Worm (Caenorhabditis elegans) whole organism, L3 larva: ENCODE data around the gene C03B1.7.

ENCODE experiments used
- R02D3.7 ChIP-seq: fragments of 150-350 bp; optimal IDR thresholded peaks from 2 replicates; lab custom pipeline; 2014; ENCODE audit warnings: missing biosample characterization, missing genetic modification characterization
- ZK546.5 ChIP-seq: sonication (generic microtip); optimal IDR thresholded peaks from 2 replicates; lab custom pipeline; 2017; ENCODE audit warnings: missing biosample characterization, missing genetic modification characterization
- aly-2 ChIP-seq: fragments of 150-350 bp; optimal IDR thresholded peaks from 2 replicates; lab custom pipeline; 2014; ENCODE audit warnings: missing biosample characterization, missing genetic modification characterization
- ama-1 ChIP-seq: fragments of 150-350 bp; optimal IDR thresholded peaks from 2 replicates; lab custom pipeline; 2018
- ceh-28 ChIP-seq: fragments of 150-350 bp; optimal IDR thresholded peaks from 2 replicates; lab custom pipeline; 2014; ENCODE audit warnings: missing biosample characterization, missing genetic modification reagents, missing genetic modification characterization
- ceh-82 ChIP-seq: fragments of 150-350 bp; optimal IDR thresholded peaks from 2 replicates; lab custom pipeline; 2014; ENCODE audit warnings: missing biosample characterization, missing genetic modification characterization
- ceh-9 ChIP-seq: sonication (generic microtip); optimal IDR thresholded peaks from 2 replicates; lab custom pipeline; 2018; ENCODE audit warnings: missing biosample characterization, missing genetic modification characterization
- daf-12 ChIP-seq: fragments of 150-350 bp; optimal IDR thresholded peaks from 2 replicates; lab custom pipeline; 2014; ENCODE audit warnings: missing biosample characterization, missing genetic modification reagents, missing genetic modification characterization
- egl-27 ChIP-seq: sonication (generic microtip); optimal IDR thresholded peaks from 4 replicates; lab custom pipeline; 2017; ENCODE audit warnings: missing biosample characterization, missing genetic modification reagents, missing genetic modification characterization
- egl-5 ChIP-seq: fragments of 150-350 bp; optimal IDR thresholded peaks from 2 replicates; lab custom pipeline; 2017; ENCODE audit warnings: missing biosample characterization, missing genetic modification reagents, missing genetic modification characterization, inconsistent platforms
- elt-1 ChIP-seq: fragments of 150-350 bp; optimal IDR thresholded peaks from 2 replicates; lab custom pipeline; 2014; ENCODE audit warnings: missing biosample characterization, missing genetic modification characterization
- elt-2 ChIP-seq: sonication (generic microtip); optimal IDR thresholded peaks from 2 replicates; lab custom pipeline; 2016; ENCODE audit warnings: missing genetic modification reagents, mild to moderate bottlenecking, missing genetic modification characterization, missing compliant biosample characterization
- elt-3 ChIP-seq, 3 experiments: fragments of 150-350 bp in 1 of 3; sonication (generic microtip) in 2 of 3; optimal IDR thresholded peaks; 2 replicates in 2 of 3; 4 replicates in 1 of 3; lab custom pipeline; 2014 to 2017; ENCODE audit warnings: missing biosample characterization in 3 of 3, missing genetic modification characterization in 3 of 3
- hmg-11 ChIP-seq: sonication (generic microtip); optimal IDR thresholded peaks from 2 replicates; lab custom pipeline; 2016; ENCODE audit warnings: missing genetic modification characterization, missing compliant biosample characterization
- lin-39 ChIP-seq: fragments of 150-350 bp; optimal IDR thresholded peaks from 2 replicates; lab custom pipeline; 2018; ENCODE audit warnings: missing biosample characterization, missing genetic modification reagents, missing genetic modification characterization
- lsy-12 ChIP-seq: sonication (generic microtip); optimal IDR thresholded peaks from 2 replicates; lab custom pipeline; 2016; ENCODE audit warnings: mild to moderate bottlenecking, missing genetic modification characterization, missing compliant biosample characterization
- mml-1 ChIP-seq: fragments of 150-350 bp; sonication (generic microtip); optimal IDR thresholded peaks from 3 replicates; lab custom pipeline; 2014; ENCODE audit warnings: missing biosample characterization, missing genetic modification characterization
- nfya-1 ChIP-seq: sonication (generic microtip); optimal IDR thresholded peaks from 2 replicates; lab custom pipeline; 2017; ENCODE audit warnings: missing genetic modification characterization, mild to moderate bottlenecking, missing compliant biosample characterization, antibody characterized with exemption, moderate library complexity; ENCODE audit not compliant: insufficient read depth
- nhr-11 ChIP-seq: fragments of 150-350 bp; optimal IDR thresholded peaks from 2 replicates; lab custom pipeline; 2014; ENCODE audit warnings: missing biosample characterization, missing genetic modification characterization
- nhr-23 ChIP-seq: fragments of 150-350 bp; optimal IDR thresholded peaks from 2 replicates; lab custom pipeline; 2014; ENCODE audit warnings: missing biosample characterization, missing genetic modification reagents, missing genetic modification characterization
- nhr-237 ChIP-seq: fragments of 150-350 bp; optimal IDR thresholded peaks from 2 replicates; lab custom pipeline; 2014; ENCODE audit warnings: missing biosample characterization, missing genetic modification characterization
- nhr-25 ChIP-seq: sonication (generic microtip); optimal IDR thresholded peaks from 2 replicates; lab custom pipeline; 2017; ENCODE audit warnings: missing biosample characterization, missing genetic modification characterization
- nhr-28 ChIP-seq: fragments of 150-350 bp; optimal IDR thresholded peaks from 2 replicates; lab custom pipeline; 2014; ENCODE audit warnings: missing biosample characterization, missing genetic modification characterization
- nhr-43 ChIP-seq: sonication (generic microtip); optimal IDR thresholded peaks from 2 replicates; lab custom pipeline; 2016; ENCODE audit warnings: mild to moderate bottlenecking, missing genetic modification characterization, missing compliant biosample characterization; ENCODE audit not compliant: poor library complexity, severe bottlenecking
- nhr-67 ChIP-seq: fragments of 150-350 bp; optimal IDR thresholded peaks from 2 replicates; lab custom pipeline; 2014; ENCODE audit warnings: missing biosample characterization, missing genetic modification characterization
- skn-1 ChIP-seq: fragments of 150-350 bp; optimal IDR thresholded peaks from 2 replicates; lab custom pipeline; 2014; ENCODE audit warnings: missing biosample characterization, missing genetic modification characterization
- snpc-4 ChIP-seq: fragments of 150-350 bp; optimal IDR thresholded peaks from 2 replicates; lab custom pipeline; 2014; ENCODE audit warnings: missing biosample characterization, missing genetic modification characterization
- tbx-2 ChIP-seq: sonication (generic microtip); optimal IDR thresholded peaks from 2 replicates; lab custom pipeline; 2016; ENCODE audit warnings: mild to moderate bottlenecking, missing genetic modification characterization, missing compliant biosample characterization
- unc-39 ChIP-seq: sonication (generic microtip); optimal IDR thresholded peaks from 4 replicates; lab custom pipeline; 2017; ENCODE audit warnings: missing biosample characterization, missing genetic modification characterization
- ztf-11 ChIP-seq: fragments of 150-350 bp; optimal IDR thresholded peaks from 2 replicates; lab custom pipeline; 2014; ENCODE audit warnings: missing biosample characterization, missing genetic modification characterization
- ztf-4 ChIP-seq: fragments of 150-350 bp; optimal IDR thresholded peaks from 2 replicates; lab custom pipeline; 2014; ENCODE audit warnings: missing biosample characterization, missing genetic modification characterization

C03B1.7 gene

ce11 chrX:6320887-6321286 lies 20.7 kb upstream of the C03B1.7 start:
- peak; percentile 67 for TF ChIP-seq nhr-43 (tag; lab: Kevin White, UChicago)
- TF ChIP-seq mml-1 (tag; lab: Kevin White, UChicago), result no peak
- TF ChIP-seq nfya-1 (tag; lab: Kevin White, UChicago), result peak; percentile 20
- TF ChIP-seq elt-3 (tag; optimal IDR thresholded peaks at IDR 0.05; lab: Kevin White, UChicago), result peak in 1 of 3 experiments; percentile 48
- no peak for TF ChIP-seq ZK546.5
- TF ChIP-seq egl-5 (tag; lab: Kevin White, UChicago), result no peak
- peak; percentile 54 for TF ChIP-seq ceh-28 (tag; lab: Kevin White, UChicago)
- TF ChIP-seq lsy-12 (tag; lab: Kevin White, UChicago), result no peak
- TF ChIP-seq aly-2 (tag; lab: Kevin White, UChicago), result no peak
- no peak for TF ChIP-seq egl-27 (tag; lab: Kevin White, UChicago)
- TF ChIP-seq nhr-23 (tag; lab: Kevin White, UChicago), result peak; percentile 50
- TF ChIP-seq snpc-4, result no peak
- TF ChIP-seq nhr-25 (tag; lab: Kevin White, UChicago), result peak; percentile 85
- TF ChIP-seq ztf-11 (tag; lab: Kevin White, UChicago), result no peak
- no peak for TF ChIP-seq nhr-237 (tag; lab: Kevin White, UChicago)
- TF ChIP-seq lin-39 (tag; lab: Kevin White, UChicago), result peak; percentile 12

DNA sequence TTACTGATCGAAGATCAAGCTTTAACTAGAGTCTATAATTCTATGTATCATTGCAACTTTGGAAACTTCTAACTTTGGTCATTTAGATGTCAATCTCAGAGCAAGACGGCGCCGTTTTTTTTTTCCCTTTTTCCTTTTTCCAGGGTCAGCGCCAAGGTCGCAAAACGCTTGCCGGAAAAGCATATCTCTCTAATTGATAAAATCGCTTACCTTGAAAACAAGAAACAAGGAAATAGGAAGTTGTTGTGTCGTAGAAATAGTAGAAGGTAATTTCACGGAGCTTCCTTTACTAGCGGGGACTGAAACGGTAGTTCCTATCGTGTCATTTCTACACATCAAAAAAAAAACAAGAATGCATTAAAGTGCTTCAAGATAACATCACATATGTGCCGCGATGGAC lies 20.2 kb upstream of the C03B1.7 start:
- TF ChIP-seq ztf-4, result no peak
- TF ChIP-seq elt-1, result peak; percentile 59

DNA sequence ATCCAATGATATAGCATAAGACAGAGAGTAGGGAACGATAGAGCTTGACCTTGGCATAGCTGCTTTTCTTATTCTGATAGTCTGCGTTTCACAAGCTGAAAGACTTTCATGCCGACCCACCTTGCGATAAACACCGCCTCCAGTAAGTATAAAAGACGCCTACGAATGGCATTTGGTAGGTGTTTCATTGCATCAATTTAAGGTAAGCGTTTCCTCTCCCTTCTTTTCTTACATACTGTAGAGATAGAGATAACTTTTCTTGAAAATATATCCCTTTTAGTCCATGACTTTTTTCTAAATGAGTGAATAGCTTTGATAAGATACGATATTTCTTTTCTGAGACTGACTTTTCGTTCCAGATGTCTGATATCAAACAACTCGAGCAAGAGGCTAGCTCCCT lies 18.5 kb upstream of the C03B1.7 start, which contains the start of gene col-167:
Gene col-167 (plus strand): TSS at position 360 of the 400 bp plus-strand sequence.
- TF ChIP-seq ceh-28 (tag; lab: Kevin White, UChicago), result no peak
- TF ChIP-seq lsy-12 (tag; lab: Kevin White, UChicago), result no peak
- no peak for TF ChIP-seq ZK546.5
- no peak for TF ChIP-seq nhr-28 (tag; lab: Kevin White, UChicago)
- TF ChIP-seq nfya-1 (tag; lab: Kevin White, UChicago), result peak; percentile 11
- peak; percentile 77 for TF ChIP-seq nhr-25 (tag; lab: Kevin White, UChicago)
- no peak for TF ChIP-seq hmg-11 (tag; lab: Kevin White, UChicago)
- TF ChIP-seq unc-39 (tag; lab: Kevin White, UChicago), result no peak
- no peak for TF ChIP-seq egl-5 (tag; lab: Kevin White, UChicago)
- peak; percentile 1 for TF ChIP-seq nhr-23 (tag; lab: Kevin White, UChicago)

DNA sequence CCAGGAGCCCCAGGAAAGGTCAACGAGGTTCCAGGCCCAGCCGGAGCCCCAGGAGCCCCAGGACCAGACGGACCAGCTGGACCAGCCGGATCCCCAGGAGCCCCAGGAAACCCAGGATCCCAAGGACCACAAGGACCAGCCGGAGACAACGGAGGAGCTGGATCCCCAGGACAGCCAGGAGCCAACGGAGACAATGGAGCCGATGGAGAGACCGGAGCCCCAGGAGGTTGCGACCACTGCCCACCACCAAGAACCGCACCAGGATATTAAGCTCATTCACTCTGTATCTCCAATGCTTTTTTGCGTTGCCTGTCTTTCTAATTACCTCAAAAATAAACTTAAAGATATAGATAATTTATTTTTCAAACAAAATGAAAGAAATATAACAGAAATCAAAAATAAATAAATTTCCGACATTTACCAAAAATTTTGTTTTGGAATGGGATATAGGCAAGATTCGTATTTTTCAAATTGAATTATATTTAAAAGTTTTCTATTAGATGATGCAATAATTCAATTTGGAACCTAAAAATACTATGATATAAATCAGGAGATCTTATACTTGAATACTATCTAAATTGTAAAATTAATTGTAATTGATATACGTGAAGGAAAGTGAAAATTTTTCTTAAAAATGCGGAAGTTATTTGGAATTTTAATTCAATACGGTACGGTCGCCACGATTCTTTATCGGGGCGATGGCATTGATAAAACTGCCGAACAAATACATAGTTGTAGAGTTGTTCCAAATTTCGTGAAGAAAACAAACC lies 17.3 kb upstream of the C03B1.7 start:
- TF ChIP-seq ceh-28 (tag; lab: Kevin White, UChicago) (peak; percentile 35), R02D3.7 (tag; lab: Kevin White, UChicago) (peak; percentile 31), tbx-2 (peak; percentile 14), aly-2 (tag; lab: Kevin White, UChicago) (peak; percentile 55)
- TF ChIP-seq, all 47 proteins: peak for 4; not testable (repeated sequence) for 43

DNA sequence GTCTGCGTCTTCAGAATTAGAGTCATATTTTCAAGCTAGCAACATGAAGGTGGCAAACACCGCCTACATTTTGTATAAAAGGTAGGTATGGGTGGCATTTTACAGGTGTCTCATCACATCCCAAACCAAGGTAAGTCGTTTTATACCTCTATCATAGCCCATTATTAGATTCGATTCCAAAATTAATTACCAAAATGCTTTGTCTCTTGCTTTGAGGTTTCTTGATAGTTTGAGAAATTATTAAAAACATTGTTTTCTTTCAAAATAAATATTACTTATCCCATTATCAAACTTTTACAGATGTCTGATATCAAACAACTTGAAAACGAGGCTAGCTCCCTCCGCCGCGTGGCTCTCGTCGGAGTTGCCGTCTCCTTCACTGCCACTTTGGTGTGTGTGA lies 15.5 kb upstream of the C03B1.7 start, which contains the start of gene col-168:
Gene col-168 (plus strand): TSS at position 301 of the 400 bp plus-strand sequence.
- TF ChIP-seq mml-1 (tag; lab: Kevin White, UChicago) (no peak), skn-1 (tag; lab: Kevin White, UChicago) (no peak), ceh-9 (no peak), nhr-11 (tag; lab: Kevin White, UChicago) (no peak), tbx-2 (no peak), daf-12 (tag; lab: Kevin White, UChicago) (no peak), elt-2 (no peak), ceh-82 (tag; lab: Kevin White, UChicago) (no peak), nhr-67 (tag; lab: Kevin White, UChicago) (no peak), unc-39 (tag; lab: Kevin White, UChicago) (no peak), ama-1 (lab: Kevin White, UChicago) (no peak)
- TF ChIP-seq, all 47 proteins: peak for 0
